Fruit fly (Drosophila melanogaster) whole organism, pupa: ENCODE data around the gene CG8765.
"Not testable (repeated sequence)": the region's sequence is repeated elsewhere in the genome, so short reads cannot be mapped to it uniquely, and the experiment has no call there.

Experiments used
- CG12605 ChIP-seq: fragments of 200-800 bp; sonication (Bioruptor generic); IDR thresholded peaks from 2 replicates; pipeline ENCODE4 v1.3.6; 2022; ENCODE audit warnings: missing biosample characterization, missing genetic modification characterization
- CG13204 ChIP-seq: fragments of 200-800 bp; sonication (Bioruptor generic); optimal IDR thresholded peaks from 2 replicates; lab custom pipeline; 2018; ENCODE audit warnings: missing biosample characterization, mild to moderate bottlenecking, missing genetic modification characterization, moderate library complexity
- CG17806 ChIP-seq: fragments of 200-800 bp; sonication (Bioruptor generic); optimal IDR thresholded peaks from 2 replicates; lab custom pipeline; 2018; ENCODE audit warnings: missing biosample characterization, mild to moderate bottlenecking, missing genetic modification characterization, moderate library complexity
- CG34367 ChIP-seq: fragments of 200-800 bp; sonication (Bioruptor generic); optimal IDR thresholded peaks from 2 replicates; lab custom pipeline; 2018; ENCODE audit warnings: missing biosample characterization, mild to moderate bottlenecking, missing genetic modification characterization
- CG8301 ChIP-seq: fragments of 200-800 bp; sonication (Bioruptor generic); optimal IDR thresholded peaks from 2 replicates; lab custom pipeline; 2018; ENCODE audit warnings: missing biosample characterization, mild to moderate bottlenecking, missing genetic modification characterization
- CG9948 ChIP-seq: fragments of 200-800 bp; sonication (Bioruptor generic); optimal IDR thresholded peaks from 2 replicates; lab custom pipeline; 2018; ENCODE audit warnings: missing biosample characterization, mild to moderate bottlenecking, missing genetic modification characterization, moderate library complexity
- D1 ChIP-seq: fragments of 200-800 bp; sonication (Bioruptor generic); optimal IDR thresholded peaks from 2 replicates; lab custom pipeline; 2018; ENCODE audit warnings: missing biosample characterization, mild to moderate bottlenecking, missing genetic modification characterization, moderate library complexity
- EcR ChIP-seq: fragments of 200-800 bp; sonication (Bioruptor generic); optimal IDR thresholded peaks from 3 replicates; lab custom pipeline; 2019; ENCODE audit warnings: missing biosample characterization, missing genetic modification characterization, mild to moderate bottlenecking, moderate library complexity, missing genetic modification reagents
- Ets98B ChIP-seq: fragments of 200-800 bp; sonication (Bioruptor generic); IDR thresholded peaks from 2 replicates; pipeline ENCODE4 v1.3.6; 2022; ENCODE audit warnings: missing biosample characterization, missing genetic modification characterization
- Pif1A ChIP-seq: fragments of 200-800 bp; sonication (Bioruptor generic); optimal IDR thresholded peaks from 3 replicates; lab custom pipeline; 2016; ENCODE audit warnings: missing biosample characterization, missing genetic modification characterization
- Pif1B ChIP-seq: fragments of 200-800 bp; sonication (Bioruptor generic); optimal IDR thresholded peaks from 3 replicates; lab custom pipeline; 2016; ENCODE audit warnings: missing biosample characterization, missing genetic modification characterization
- Snoo ChIP-seq: fragments of 200-800 bp; sonication (Bioruptor generic); optimal IDR thresholded peaks from 3 replicates; lab custom pipeline; 2017; ENCODE audit warnings: missing biosample characterization, mild to moderate bottlenecking, missing genetic modification characterization, inconsistent platforms
- fd96Ca ChIP-seq: fragments of 200-800 bp; sonication (Bioruptor generic); IDR thresholded peaks from 3 replicates; pipeline ENCODE4 v1.3.6; 2022; ENCODE audit warnings: missing biosample characterization, missing genetic modification characterization
- rn ChIP-seq: fragments of 200-800 bp; sonication (Bioruptor generic); IDR thresholded peaks from 2 replicates; pipeline ENCODE4 v1.3.6; 2022; ENCODE audit warnings: missing biosample characterization, missing genetic modification characterization

- not testable (repeated sequence) for TF ChIP-seq Pif1B (GFP tag; lab: Kevin White, UChicago); CG9948 (tag; lab: Kevin White, UChicago); CG12605 (GFP tag; lab: Robert Waterston, UW); fd96Ca (GFP tag; lab: Robert Waterston, UW); Ets98B (GFP tag; lab: Robert Waterston, UW); Pif1A (GFP tag; lab: Kevin White, UChicago); rn (GFP tag; lab: Robert Waterston, UW); D1 (tag; lab: Kevin White, UChicago); EcR; CG8301 (tag; lab: Kevin White, UChicago); Snoo (tag; lab: Kevin White, UChicago); CG13204 (GFP tag; lab: Kevin White, UChicago); CG17806 (tag; lab: Kevin White, UChicago); CG34367
These were observed 41.5 kb upstream of the CG8765 start, which contains the start of gene CG42529 for dm6 chr3L:19728694-19729093.
